Worm (Caenorhabditis elegans) whole organism, young adult: ENCODE measurements around the gene cgef-1.

Experiments used
- B0336.3 ChIP-seq: fragments of 200-800 bp; sonication (Bioruptor generic); IDR thresholded peaks from 2 replicates; pipeline ENCODE4 v1.3.6; 2022; ENCODE audit warnings: missing genetic modification characterization, missing compliant biosample characterization
- F33H1.4 ChIP-seq: fragments of 200-800 bp; sonication (Bioruptor generic); IDR thresholded peaks from 2 replicates; pipeline ENCODE4 v1.3.6; 2022; ENCODE audit warnings: missing genetic modification reagents, missing genetic modification characterization, missing compliant biosample characterization
- F52B5.7 ChIP-seq: sonication (generic microtip); optimal IDR thresholded peaks from 2 replicates; lab custom pipeline; 2016; ENCODE audit warnings: mild to moderate bottlenecking, missing genetic modification characterization, missing compliant biosample characterization
- F57A8.1 ChIP-seq: fragments of 200-800 bp; sonication (Bioruptor generic); optimal IDR thresholded peaks from 2 replicates; lab custom pipeline; 2018; ENCODE audit warnings: mild to moderate bottlenecking, missing genetic modification characterization, moderate library complexity, missing compliant biosample characterization
- F57C9.4 ChIP-seq: sonication (generic microtip); optimal IDR thresholded peaks from 2 replicates; lab custom pipeline; 2017; ENCODE audit warnings: mild to moderate bottlenecking, missing genetic modification characterization, missing compliant biosample characterization
- K11D2.4 ChIP-seq: fragments of 200-800 bp; sonication (Bioruptor generic); IDR thresholded peaks from 2 replicates; pipeline ENCODE4 v1.3.6; 2022; ENCODE audit warnings: missing genetic modification reagents, missing genetic modification characterization, missing compliant biosample characterization
- T07F8.4 ChIP-seq: sonication (generic microtip); optimal IDR thresholded peaks from 2 replicates; lab custom pipeline; 2016; ENCODE audit warnings: mild to moderate bottlenecking, missing genetic modification characterization, moderate library complexity, missing compliant biosample characterization
- Y53G8AR.9 ChIP-seq: fragments of 200-800 bp; sonication (Bioruptor generic); conservative IDR thresholded peaks from 2 replicates; pipeline ENCODE4 v1.3.6; 2022; ENCODE audit warnings: missing genetic modification reagents, missing genetic modification characterization, missing compliant biosample characterization
- Y56A3A.18 ChIP-seq: fragments of 200-800 bp; sonication (Bioruptor generic); IDR thresholded peaks from 2 replicates; pipeline ENCODE4 v1.3.6; 2022; ENCODE audit warnings: missing genetic modification reagents, missing genetic modification characterization, missing compliant biosample characterization
- Y67H2A.10 ChIP-seq: fragments of 200-800 bp; sonication (Bioruptor generic); conservative IDR thresholded peaks from 2 replicates; pipeline ENCODE4 v1.3.6; 2022; ENCODE audit warnings: missing genetic modification reagents, missing genetic modification characterization, missing compliant biosample characterization
- Y79H2A.3 ChIP-seq: fragments of 200-800 bp; sonication (Bioruptor generic); conservative IDR thresholded peaks from 2 replicates; pipeline ENCODE4 v1.3.6; 2022; ENCODE audit warnings: missing genetic modification reagents, missing genetic modification characterization, missing compliant biosample characterization
- Y95B8A.8 ChIP-seq: fragments of 200-800 bp; sonication (Bioruptor generic); IDR thresholded peaks from 2 replicates; pipeline ENCODE4 v1.3.6; 2022; ENCODE audit warnings: missing genetic modification reagents, missing genetic modification characterization, missing compliant biosample characterization
- akir-1 ChIP-seq: fragments of 200-800 bp; sonication (Bioruptor generic); optimal IDR thresholded peaks from 2 replicates; lab custom pipeline; 2018; ENCODE audit warnings: mild to moderate bottlenecking, missing genetic modification characterization, moderate library complexity, missing compliant biosample characterization
- aptf-3 ChIP-seq: fragments of 200-800 bp; sonication (Bioruptor generic); IDR thresholded peaks from 2 replicates; pipeline ENCODE4 v1.3.6; 2022; ENCODE audit warnings: missing genetic modification characterization, missing compliant biosample characterization
- atf-7 ChIP-seq: sonication (generic microtip); optimal IDR thresholded peaks from 2 replicates; lab custom pipeline; 2017; ENCODE audit warnings: mild to moderate bottlenecking, missing genetic modification characterization, missing compliant biosample characterization
- attf-3 ChIP-seq: fragments of 200-800 bp; sonication (Bioruptor generic); conservative IDR thresholded peaks from 2 replicates; pipeline ENCODE4 v1.3.6; 2022; ENCODE audit warnings: missing genetic modification reagents, missing genetic modification characterization, missing compliant biosample characterization
- ekl-4 ChIP-seq: fragments of 200-800 bp; sonication (Bioruptor generic); IDR thresholded peaks from 2 replicates; pipeline ENCODE4 v1.3.6; 2022; ENCODE audit warnings: missing genetic modification reagents, missing genetic modification characterization, missing compliant biosample characterization
- hrde-1 ChIP-seq: sonication (generic microtip); optimal IDR thresholded peaks from 2 replicates; lab custom pipeline; 2016; ENCODE audit warnings: missing genetic modification characterization, mild to moderate bottlenecking, missing compliant biosample characterization, moderate library complexity, missing genotype, missing genetic modification reagents, borderline replicate concordance
- hsf-1 ChIP-seq: fragments of 200-800 bp; sonication (Bioruptor generic); IDR thresholded peaks from 2 replicates; pipeline ENCODE4 v1.3.6; 2022; ENCODE audit warnings: missing genetic modification reagents, missing genetic modification characterization, missing compliant biosample characterization
- let-526 ChIP-seq: fragments of 200-800 bp; sonication (Bioruptor generic); IDR thresholded peaks from 2 replicates; pipeline ENCODE4 v1.3.6; 2022; ENCODE audit warnings: missing genetic modification reagents, missing genetic modification characterization, missing compliant biosample characterization
- lin-35 ChIP-seq, 3 experiments: fragments of 150-350 bp in 2 of 3; sonication (generic microtip) in 1 of 3; optimal IDR thresholded peaks; 2 replicates each; lab custom pipeline; 2014 to 2018; ENCODE audit warnings: missing biosample characterization in 3 of 3, missing genetic modification characterization in 3 of 3, missing genetic modification reagents in 3 of 3
- lir-1 ChIP-seq: fragments of 200-800 bp; sonication (Bioruptor generic); conservative IDR thresholded peaks from 2 replicates; pipeline ENCODE4 v1.3.6; 2022; ENCODE audit warnings: missing genetic modification reagents, missing genetic modification characterization, missing compliant biosample characterization
- lsl-1 ChIP-seq: fragments of 200-800 bp; sonication (Bioruptor generic); optimal IDR thresholded peaks from 2 replicates; lab custom pipeline; 2018; ENCODE audit warnings: mild to moderate bottlenecking, missing genetic modification characterization, moderate library complexity, missing compliant biosample characterization
- madf-3 ChIP-seq: fragments of 200-800 bp; sonication (Bioruptor generic); IDR thresholded peaks from 2 replicates; pipeline ENCODE4 v1.3.6; 2022; ENCODE audit warnings: missing genetic modification reagents, missing genetic modification characterization, missing compliant biosample characterization
- mcd-1 ChIP-seq: fragments of 200-800 bp; sonication (Bioruptor generic); IDR thresholded peaks from 2 replicates; pipeline ENCODE4 v1.3.6; 2022; ENCODE audit warnings: missing genetic modification reagents, missing genetic modification characterization, missing compliant biosample characterization
- mxl-1 ChIP-seq: sonication (generic microtip); optimal IDR thresholded peaks from 2 replicates; lab custom pipeline; 2016; ENCODE audit warnings: missing genetic modification characterization, missing compliant biosample characterization
- nfya-1 ChIP-seq: sonication (generic microtip); optimal IDR thresholded peaks from 2 replicates; lab custom pipeline; 2017; ENCODE audit warnings: antibody characterized with exemption, missing compliant biosample characterization, missing genetic modification characterization, borderline replicate concordance; ENCODE audit not compliant: insufficient read depth
- nfyb-1 ChIP-seq: fragments of 200-800 bp; sonication (Bioruptor generic); IDR thresholded peaks from 2 replicates; pipeline ENCODE4 v1.3.6; 2022; ENCODE audit warnings: missing genetic modification reagents, missing genetic modification characterization, missing compliant biosample characterization
- nhr-27 ChIP-seq: fragments of 200-800 bp; sonication (Bioruptor generic); optimal IDR thresholded peaks from 2 replicates; lab custom pipeline; 2018; ENCODE audit warnings: mild to moderate bottlenecking, missing genetic modification characterization, moderate library complexity, missing compliant biosample characterization
- repo-1 ChIP-seq: sonication (generic microtip); optimal IDR thresholded peaks from 2 replicates; lab custom pipeline; 2017; ENCODE audit warnings: mild to moderate bottlenecking, missing genetic modification characterization, missing compliant biosample characterization
- snpc-1.3 ChIP-seq: sonication (generic microtip); optimal IDR thresholded peaks from 2 replicates; lab custom pipeline; 2017; ENCODE audit warnings: missing genetic modification characterization, mild to moderate bottlenecking, missing compliant biosample characterization, antibody characterized with exemption, moderate library complexity, missing genotype, missing genetic modification reagents; ENCODE audit not compliant: insufficient read depth
- snpc-3.4 ChIP-seq: sonication (generic microtip); optimal IDR thresholded peaks from 2 replicates; lab custom pipeline; 2017; ENCODE audit warnings: missing genetic modification characterization, mild to moderate bottlenecking, missing compliant biosample characterization, antibody characterized with exemption, moderate library complexity, missing genotype, missing genetic modification reagents
- tlf-1 ChIP-seq: fragments of 200-800 bp; sonication (Bioruptor generic); optimal IDR thresholded peaks from 2 replicates; lab custom pipeline; 2018; ENCODE audit warnings: mild to moderate bottlenecking, missing genetic modification characterization, missing compliant biosample characterization
- zfh-2 ChIP-seq: fragments of 200-800 bp; sonication (Bioruptor generic); conservative IDR thresholded peaks from 2 replicates; pipeline ENCODE4 v1.3.6; 2022; ENCODE audit warnings: missing genetic modification reagents, missing genetic modification characterization, missing compliant biosample characterization
- ztf-22 ChIP-seq: fragments of 200-800 bp; sonication (Bioruptor generic); optimal IDR thresholded peaks from 2 replicates; lab custom pipeline; 2018; ENCODE audit warnings: mild to moderate bottlenecking, missing genetic modification characterization, moderate library complexity, missing compliant biosample characterization

The cgef-1 gene

DNA sequence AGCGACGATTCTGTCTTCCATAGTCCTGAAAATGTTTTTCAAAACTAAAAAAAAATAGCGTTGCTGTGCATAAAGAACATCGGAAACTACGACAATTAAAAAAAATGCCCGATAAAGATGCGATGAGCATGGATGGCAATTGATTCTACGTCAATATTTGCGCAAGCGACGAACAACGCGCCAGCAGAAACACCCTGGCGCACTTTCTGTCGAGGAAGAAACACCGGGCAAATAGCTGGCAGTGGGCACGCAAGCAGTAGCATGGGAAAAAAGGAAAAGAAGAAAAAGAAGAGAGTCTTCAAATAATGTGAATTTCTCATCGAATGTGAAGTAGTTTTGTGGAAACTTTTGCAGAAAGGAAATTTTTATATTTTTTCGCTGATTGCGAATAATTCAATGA is 37.8 kb downstream of the cgef-1 start, which contains the start of gene C14A11.9 (continued):
- TF ChIP-seq tlf-1 (GFP tag; lab: Kevin White, UChicago) (peak; percentile 55), F52B5.7 (tag; lab: Kevin White, UChicago) (no peak), snpc-3.4 (peak; percentile 12), lsl-1 (GFP tag; lab: Kevin White, UChicago) (no peak), nfyb-1 (GFP tag; lab: Robert Waterston, UW) (no peak), ztf-22 (GFP tag; lab: Kevin White, UChicago) (peak; percentile 53), Y56A3A.18 (GFP tag; lab: Robert Waterston, UW) (no peak; the same call in 1 of the 2 replicates), Y95B8A.8 (GFP tag; lab: Robert Waterston, UW) (no peak), Y53G8AR.9 (GFP tag; lab: Robert Waterston, UW) (0 out of 2 replicates have a peak, but pooled peaks have one; percentile 53), F57A8.1 (GFP tag; lab: Kevin White, UChicago) (no peak), K11D2.4 (GFP tag; lab: Robert Waterston, UW) (peak; percentile 94), mcd-1 (GFP tag; lab: Robert Waterston, UW) (peak; percentile 80), let-526 (GFP tag; lab: Robert Waterston, UW) (no peak), mxl-1 (no peak), Y67H2A.10 (GFP tag; lab: Robert Waterston, UW) (0 out of 2 replicates have a peak, but pooled peaks have one; percentile 14), atf-7 (tag; lab: Kevin White, UChicago) (peak; percentile 81), akir-1 (GFP tag; lab: Kevin White, UChicago) (no peak), attf-3 (GFP tag; lab: Robert Waterston, UW) (no peak), T07F8.4 (tag; lab: Kevin White, UChicago) (no peak), ekl-4 (GFP tag; lab: Robert Waterston, UW) (no peak; the same call in 1 of the 2 replicates), Y79H2A.3 (GFP tag; lab: Robert Waterston, UW) (no peak), aptf-3 (no peak), F57C9.4 (tag; lab: Kevin White, UChicago) (no peak), snpc-1.3 (tag; lab: Kevin White, UChicago) (no peak), lir-1 (GFP tag; lab: Robert Waterston, UW) (peak; percentile 41; the same call in 1 of the 2 replicates), zfh-2 (GFP tag; lab: Robert Waterston, UW) (no peak; the same call in none of the 2 replicates), madf-3 (GFP tag; lab: Robert Waterston, UW) (no peak), B0336.3 (no peak; the same call in 1 of the 2 replicates), hrde-1 (no peak)

DNA sequence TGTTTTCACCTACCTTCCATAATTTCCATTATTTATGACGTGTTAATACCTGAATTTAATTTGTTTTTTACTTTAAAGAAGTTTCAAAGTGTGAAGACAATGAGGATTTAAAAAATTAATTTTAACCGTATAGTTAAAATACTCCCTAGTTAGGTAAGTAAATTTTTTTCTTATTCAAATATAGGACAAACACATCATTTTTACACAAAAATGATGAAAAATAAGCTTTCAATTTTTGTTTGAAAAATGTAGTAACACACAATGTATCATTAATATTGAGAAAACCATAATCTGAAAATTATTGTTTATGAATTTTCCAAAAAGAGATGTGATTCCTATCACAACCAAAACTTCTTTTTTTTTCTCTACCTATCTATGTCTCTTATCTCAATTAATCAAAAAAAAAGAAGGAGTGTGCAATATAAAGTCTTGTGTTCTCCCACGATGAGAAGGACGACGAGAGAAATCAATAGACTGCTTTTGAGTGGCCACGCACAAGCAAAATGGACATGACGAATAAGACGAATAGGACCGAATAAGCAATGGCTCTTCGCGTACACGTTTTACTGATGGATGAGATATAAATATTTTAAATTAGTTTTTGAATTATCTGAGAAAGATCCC is 42.4 kb downstream of the cgef-1 start, which contains the start of gene C14A11.6:
Gene C14A11.6 (minus strand): TSS at position 51 of the 624 bp plus-strand sequence.
- TF ChIP-seq repo-1 (tag; lab: Kevin White, UChicago) = no peak
- no peak for TF ChIP-seq snpc-1.3 (tag; lab: Kevin White, UChicago)
- no peak for TF ChIP-seq K11D2.4 (GFP tag; lab: Robert Waterston, UW)
- no peak for TF ChIP-seq nhr-27
- TF ChIP-seq aptf-3 = no peak
- no peak for TF ChIP-seq hsf-1
- TF ChIP-seq F57C9.4 (tag; lab: Kevin White, UChicago) = no peak
- no peak for TF ChIP-seq lin-35 (GFP tag; optimal IDR thresholded peaks at IDR 0.05; lab: Kevin White, UChicago)
- no peak for TF ChIP-seq F33H1.4 (GFP tag; lab: Robert Waterston, UW)
- no peak for TF ChIP-seq nfya-1
- no peak for TF ChIP-seq snpc-3.4
